Worm (Caenorhabditis elegans) whole organism, L2 larva: ENCODE results near the gene F35C11.4.

ENCODE experiments used
- F13H6.1 ChIP-seq: sonication (generic microtip); optimal IDR thresholded peaks from 2 replicates; lab custom pipeline; 2016; ENCODE audit warnings: missing genetic modification characterization, missing compliant biosample characterization
- R02D3.7 ChIP-seq: fragments of 150-350 bp; optimal IDR thresholded peaks from 2 replicates; lab custom pipeline; 2014; ENCODE audit warnings: missing biosample characterization, missing genetic modification characterization
- Y55F3AM.14 ChIP-seq: fragments of 200-800 bp; sonication (Bioruptor generic); optimal IDR thresholded peaks from 2 replicates; lab custom pipeline; 2018; ENCODE audit warnings: mild to moderate bottlenecking, missing genetic modification characterization, missing compliant biosample characterization
- alr-1 ChIP-seq: fragments of 150-350 bp; optimal IDR thresholded peaks from 2 replicates; lab custom pipeline; 2014; ENCODE audit warnings: missing biosample characterization, missing genetic modification characterization
- aly-2 ChIP-seq: fragments of 150-350 bp; optimal IDR thresholded peaks from 2 replicates; lab custom pipeline; 2014; ENCODE audit warnings: missing biosample characterization, missing genetic modification characterization
- ama-1 ChIP-seq: fragments of 150-350 bp; optimal IDR thresholded peaks from 2 replicates; lab custom pipeline; 2018; ENCODE audit warnings: inconsistent platforms
- blmp-1 ChIP-seq: sonication (generic microtip); optimal IDR thresholded peaks from 2 replicates; lab custom pipeline; 2017; ENCODE audit warnings: missing genetic modification characterization, mild to moderate bottlenecking, missing compliant biosample characterization, antibody characterized with exemption, moderate library complexity; ENCODE audit not compliant: insufficient read depth
- ceh-16 ChIP-seq: fragments of 150-350 bp; optimal IDR thresholded peaks from 2 replicates; lab custom pipeline; 2014; ENCODE audit warnings: missing biosample characterization, missing genetic modification characterization
- egl-27 ChIP-seq: sonication (generic microtip); optimal IDR thresholded peaks from 3 replicates; lab custom pipeline; 2017; ENCODE audit warnings: missing biosample characterization, missing genetic modification reagents, missing genetic modification characterization
- elt-1 ChIP-seq: fragments of 150-350 bp; optimal IDR thresholded peaks from 2 replicates; lab custom pipeline; 2014; ENCODE audit warnings: missing biosample characterization, missing genetic modification characterization
- fos-1 ChIP-seq: fragments of 150-350 bp; optimal IDR thresholded peaks from 2 replicates; lab custom pipeline; 2014; ENCODE audit warnings: missing biosample characterization, missing genetic modification characterization
- gmeb-1 ChIP-seq: fragments of 150-350 bp; optimal IDR thresholded peaks from 2 replicates; lab custom pipeline; 2014; ENCODE audit warnings: missing biosample characterization, missing genetic modification characterization
- lin-11 ChIP-seq: fragments of 150-350 bp; sonication (generic microtip); optimal IDR thresholded peaks from 2 replicates; lab custom pipeline; 2014; ENCODE audit warnings: missing biosample characterization, missing genetic modification characterization, inconsistent platforms, mixed read lengths
- lin-39 ChIP-seq: fragments of 150-350 bp; optimal IDR thresholded peaks from 2 replicates; lab custom pipeline; 2014; ENCODE audit warnings: missing biosample characterization, missing genetic modification reagents, missing genetic modification characterization
- mab-5 ChIP-seq: fragments of 150-350 bp; optimal IDR thresholded peaks from 2 replicates; lab custom pipeline; 2014; ENCODE audit warnings: missing biosample characterization, missing genetic modification characterization
- mdl-1 ChIP-seq, 2 experiments: fragments of 150-350 bp in 1 of 2; sonication (generic microtip) in 1 of 2; optimal IDR thresholded peaks; 2 replicates each; lab custom pipeline; 2017; ENCODE audit warnings: missing biosample characterization in 2 of 2, missing genetic modification characterization in 2 of 2
- nhr-11 ChIP-seq: fragments of 150-350 bp; optimal IDR thresholded peaks from 2 replicates; lab custom pipeline; 2014; ENCODE audit warnings: missing biosample characterization, missing genetic modification characterization
- nhr-129 ChIP-seq: fragments of 150-350 bp; optimal IDR thresholded peaks from 2 replicates; lab custom pipeline; 2014; ENCODE audit warnings: missing biosample characterization, missing genetic modification characterization
- nhr-21 ChIP-seq: fragments of 150-350 bp; optimal IDR thresholded peaks from 2 replicates; lab custom pipeline; 2014; ENCODE audit warnings: missing biosample characterization, missing genetic modification characterization
- nhr-23 ChIP-seq: fragments of 150-350 bp; optimal IDR thresholded peaks from 2 replicates; lab custom pipeline; 2014; ENCODE audit warnings: missing biosample characterization, missing genetic modification reagents, missing genetic modification characterization
- nhr-25 ChIP-seq: fragments of 150-350 bp; sonication (generic microtip); optimal IDR thresholded peaks from 3 replicates; lab custom pipeline; 2014; ENCODE audit warnings: missing biosample characterization, missing genetic modification characterization
- nhr-77 ChIP-seq: fragments of 150-350 bp; optimal IDR thresholded peaks from 2 replicates; lab custom pipeline; 2014; ENCODE audit warnings: missing biosample characterization, missing genetic modification characterization
- peb-1 ChIP-seq: fragments of 150-350 bp; optimal IDR thresholded peaks from 2 replicates; lab custom pipeline; 2014; ENCODE audit warnings: missing biosample characterization, missing genetic modification characterization
- skn-1 ChIP-seq: sonication (generic microtip); optimal IDR thresholded peaks from 2 replicates; lab custom pipeline; 2017; ENCODE audit warnings: missing biosample characterization, missing genetic modification characterization
- sma-9 ChIP-seq, 2 experiments: fragments of 150-350 bp in 1 of 2; sonication (generic microtip) in 1 of 2; optimal IDR thresholded peaks; 2 replicates each; lab custom pipeline; 2014 to 2016; ENCODE audit warnings: missing genetic modification characterization in 2 of 2, mild to moderate bottlenecking in 1 of 2, missing biosample characterization in 1 of 2, missing compliant biosample characterization in 1 of 2, missing genetic modification reagents in 1 of 2, moderate library complexity in 1 of 2
- snpc-4 ChIP-seq: fragments of 150-350 bp; optimal IDR thresholded peaks from 2 replicates; lab custom pipeline; 2014; ENCODE audit warnings: missing biosample characterization, missing genetic modification characterization
- unc-55 ChIP-seq: fragments of 150-350 bp; sonication (generic microtip); optimal IDR thresholded peaks from 3 replicates; lab custom pipeline; 2014; ENCODE audit warnings: missing biosample characterization, missing genetic modification reagents, missing genetic modification characterization
- unc-62 ChIP-seq: fragments of 150-350 bp; optimal IDR thresholded peaks from 2 replicates; lab custom pipeline; 2014; ENCODE audit warnings: missing biosample characterization, missing genetic modification reagents, missing genetic modification characterization
- zag-1 ChIP-seq: fragments of 150-350 bp; optimal IDR thresholded peaks from 2 replicates; lab custom pipeline; 2014; ENCODE audit warnings: missing biosample characterization, missing genetic modification characterization
- ztf-1 ChIP-seq: fragments of 200-800 bp; sonication (Bioruptor generic); conservative IDR thresholded peaks from 2 replicates; pipeline ENCODE4 v1.3.6; 2022; ENCODE audit warnings: missing genetic modification characterization, missing compliant biosample characterization
- ztf-11 ChIP-seq: sonication (generic microtip); optimal IDR thresholded peaks from 2 replicates; lab custom pipeline; 2017; ENCODE audit warnings: missing biosample characterization, missing genetic modification characterization
- ztf-4 ChIP-seq: fragments of 150-350 bp; optimal IDR thresholded peaks from 2 replicates; lab custom pipeline; 2014; ENCODE audit warnings: missing biosample characterization, missing genetic modification characterization

F35C11.4 gene

DNA sequence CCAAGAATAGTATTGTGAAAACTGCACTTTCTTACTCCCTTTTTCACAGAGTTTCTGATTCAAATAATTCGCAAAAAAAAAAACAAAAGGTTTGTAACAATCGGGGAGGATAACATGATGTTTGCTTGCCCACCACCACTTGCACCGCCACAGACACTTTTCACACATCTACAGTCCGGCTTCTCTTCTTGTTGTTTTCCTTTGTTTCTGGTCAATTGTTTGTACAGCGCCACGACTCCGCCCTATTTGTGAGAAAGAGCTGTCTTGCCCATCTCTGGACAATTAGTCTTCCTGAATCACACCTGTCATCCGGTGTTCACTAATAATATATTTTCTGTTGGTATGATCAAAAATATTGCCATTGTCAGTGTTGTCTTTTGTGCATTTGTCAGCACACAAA is 17.8 kb upstream of the F35C11.4 start, which contains the start of gene M110.9:
Gene M110.9 (plus strand): TSS at position 301 of the 400 bp plus-strand sequence.
- TF ChIP-seq skn-1 (tag; lab: Kevin White, UChicago) (no peak), egl-27 (no peak), ztf-1 (no peak), nhr-77 (tag; lab: Kevin White, UChicago) (no peak), ama-1 (lab: Kevin White, UChicago) (no peak), R02D3.7 (tag; lab: Kevin White, UChicago) (no peak)

DNA sequence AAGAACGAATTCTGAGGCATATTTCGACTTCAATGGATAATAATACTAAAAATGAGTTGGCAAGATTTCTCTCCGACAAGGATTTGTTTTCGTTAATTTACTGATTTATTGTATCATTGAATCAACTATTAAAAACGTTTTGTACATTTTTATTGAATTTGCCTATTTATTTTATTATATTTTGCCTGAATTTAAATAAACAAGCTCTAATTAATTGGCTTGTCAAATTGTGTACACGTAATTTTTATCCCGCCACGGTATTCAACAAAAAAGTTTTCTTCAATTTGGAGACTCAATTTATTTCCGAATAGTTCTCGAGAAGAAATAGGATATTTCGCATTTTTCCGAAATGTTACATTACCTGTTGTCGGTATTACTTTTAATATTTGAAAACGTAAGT is 16.3 kb upstream of the F35C11.4 start, which contains the start of gene M110.7:
Gene M110.7 (plus strand): TSS at position 301 of the 400 bp plus-strand sequence.
- TF ChIP-seq mdl-1 (tag; optimal IDR thresholded peaks at IDR 0.05; lab: Kevin White, UChicago) (no peak), unc-62 (no peak), R02D3.7 (tag; lab: Kevin White, UChicago) (no peak), ceh-16 (tag; lab: Kevin White, UChicago) (no peak), nhr-77 (tag; lab: Kevin White, UChicago) (no peak), aly-2 (tag; lab: Kevin White, UChicago) (no peak), blmp-1 (no peak), mab-5 (tag; lab: Kevin White, UChicago) (no peak), nhr-129 (tag; lab: Kevin White, UChicago) (no peak), ztf-1 (no peak), egl-27 (no peak), ztf-11 (tag; lab: Kevin White, UChicago) (no peak), Y55F3AM.14 (no peak), elt-1 (tag; lab: Kevin White, UChicago) (no peak), ama-1 (lab: Kevin White, UChicago) (no peak), gmeb-1 (tag; lab: Kevin White, UChicago) (no peak), nhr-21 (tag; lab: Kevin White, UChicago) (no peak), lin-39 (tag; lab: Kevin White, UChicago) (no peak), zag-1 (tag; lab: Kevin White, UChicago) (no peak)

DNA sequence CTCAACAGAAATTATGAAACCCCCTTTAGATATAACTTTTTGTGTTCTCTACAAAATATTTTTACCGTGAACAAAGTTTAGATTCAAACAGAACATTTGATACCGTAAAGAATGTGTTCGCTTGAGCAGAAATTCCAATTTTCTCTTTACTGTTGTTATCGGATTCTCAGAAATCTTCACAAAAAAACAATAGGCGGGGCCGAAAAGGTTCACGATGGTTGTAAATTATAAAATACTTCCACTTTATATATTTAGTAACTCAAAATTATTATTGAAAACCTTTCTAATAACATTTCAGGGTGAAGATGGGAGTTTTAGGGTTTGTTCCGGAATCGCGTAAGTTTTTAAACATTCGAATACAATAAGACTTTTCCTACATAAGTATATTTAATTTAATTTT is 10.6 kb upstream of the F35C11.4 start, which contains the start of gene nlp-5:
Gene nlp-5 (plus strand): TSS at position 301 of the 400 bp plus-strand sequence.
- no peak for TF ChIP-seq nhr-11 (tag; lab: Kevin White, UChicago)
- no peak for TF ChIP-seq snpc-4 (tag; lab: Kevin White, UChicago)
- no peak for TF ChIP-seq unc-62
- TF ChIP-seq alr-1: no peak
- no peak for TF ChIP-seq F13H6.1 (tag; lab: Kevin White, UChicago)
- TF ChIP-seq zag-1 (tag; lab: Kevin White, UChicago): no peak
- TF ChIP-seq ztf-4: no peak
- TF ChIP-seq unc-55 (GFP tag; lab: Kevin White, UChicago): no peak
- no peak for TF ChIP-seq nhr-25 (tag; lab: Kevin White, UChicago)
- TF ChIP-seq aly-2 (tag; lab: Kevin White, UChicago): no peak
- no peak for TF ChIP-seq lin-11
- no peak for TF ChIP-seq sma-9 (GFP tag; optimal IDR thresholded peaks at IDR 0.05; lab: Kevin White, UChicago)
- no peak for TF ChIP-seq sma-9 (tag; optimal IDR thresholded peaks at IDR 0.05; lab: Kevin White, UChicago)
- TF ChIP-seq, all 48 proteins: peak for 0

DNA sequence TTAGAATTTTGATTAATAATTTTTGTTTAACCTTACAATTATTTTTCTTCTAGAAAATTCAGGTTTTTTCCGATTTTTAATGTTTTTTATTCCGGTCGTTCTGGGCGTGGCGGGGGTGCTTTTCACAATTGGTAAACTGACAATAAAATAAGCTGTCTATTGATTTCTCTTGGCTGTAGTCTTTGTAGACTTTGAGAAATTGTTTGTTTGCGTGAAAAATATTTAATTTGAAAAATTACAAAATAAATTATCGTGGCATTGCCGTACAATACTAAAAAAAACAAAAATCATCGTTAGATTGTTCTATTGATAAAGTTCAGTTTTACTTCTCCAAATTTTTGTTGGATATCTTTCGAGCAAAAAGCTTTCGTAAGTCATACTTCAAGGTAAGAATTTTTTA is 2.3 kb upstream of the F35C11.4 start, which contains the start of gene F35C11.3:
Gene F35C11.3 (plus strand): TSS at position 301 of the 400 bp plus-strand sequence.
- TF ChIP-seq nhr-23 (tag; lab: Kevin White, UChicago): no peak

DNA sequence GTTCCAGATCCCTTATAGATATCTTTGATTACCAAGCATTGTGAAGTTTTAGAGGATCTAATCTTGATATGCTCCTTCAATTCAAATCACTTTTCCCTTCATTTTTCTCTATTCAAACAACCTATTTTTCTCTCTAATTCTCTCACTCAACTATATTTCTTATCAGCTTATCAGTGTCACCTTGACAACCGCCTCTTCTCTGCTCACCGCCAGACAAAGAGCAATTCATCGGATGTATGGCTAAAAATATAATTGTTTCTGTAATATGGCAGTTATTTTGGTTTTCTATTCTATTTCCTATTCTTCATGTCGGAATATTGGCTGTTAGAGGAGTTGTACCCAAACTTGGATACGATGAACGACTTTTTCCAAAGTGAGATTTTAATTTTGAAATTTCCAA is 906 bp downstream of the F35C11.4 start:
- TF ChIP-seq fos-1 (tag; lab: Kevin White, UChicago) (peak; percentile 20), peb-1 (tag; lab: Kevin White, UChicago) (no peak)

DNA sequence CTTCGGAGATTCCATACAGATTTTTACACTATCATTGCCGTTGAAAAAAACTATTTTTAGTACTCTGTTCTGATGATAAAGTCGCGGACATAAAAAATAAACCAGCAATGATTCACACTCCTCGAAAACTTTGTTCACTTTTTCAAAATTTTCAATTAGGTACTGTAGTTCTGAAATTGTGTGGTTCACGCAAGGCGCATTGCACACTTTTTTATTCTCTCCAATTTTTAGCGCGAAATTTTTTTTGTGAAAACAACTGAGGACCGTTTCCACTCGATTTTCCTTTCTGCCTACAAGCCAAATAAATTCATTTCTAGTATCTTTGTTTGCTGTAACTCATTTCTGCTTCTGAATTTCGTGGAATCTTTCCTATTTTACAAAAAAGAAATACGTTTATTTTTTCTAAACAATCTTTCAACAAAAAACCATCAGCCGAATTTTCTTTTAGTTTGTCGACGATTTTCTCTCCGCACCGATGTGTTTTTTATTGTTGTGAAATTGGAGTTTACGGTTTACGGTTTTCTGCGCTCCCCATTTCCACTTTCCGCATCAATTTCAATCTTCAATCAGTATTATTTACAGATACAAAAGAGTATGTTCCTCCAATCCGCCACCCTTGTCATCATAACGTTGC is 4.5 kb downstream of the F35C11.4 start, which contains the start of gene F35C11.5:
Gene F35C11.5 (plus strand): TSS at position 584 of the 634 bp plus-strand sequence.
- TF ChIP-seq mab-5 (tag; lab: Kevin White, UChicago): no peak
